Fruit fly (Drosophila melanogaster): Measurements from ENCODE around the gene pip.

pip gene

dm6 chr3L:19326029-19326428 is 11.4 kb downstream of the pip start (continued):
- TF ChIP-seq sima (GFP tag; optimal IDR thresholded peaks at IDR 0.05) (no peak), abd-A (tag; optimal IDR thresholded peaks at IDR 0.05) (no peak), lilli (GFP tag; optimal IDR thresholded peaks at IDR 0.05) (no peak), CG30403 (GFP tag; optimal IDR thresholded peaks at IDR 0.05) (no peak), CG34224 (GFP tag; IDR thresholded peaks at IDR 0.05; ENCODE audit: partially characterized antibody) (no peak), aop (GFP tag; IDR thresholded peaks at IDR 0.05) (no peak), CG3847 (GFP tag; IDR thresholded peaks at IDR 0.05) (no peak), wdn (GFP tag; IDR thresholded peaks at IDR 0.05) (no peak), HLH4C (GFP tag; IDR thresholded peaks at IDR 0.05; ENCODE audit: partially characterized antibody) (no peak), Hr51 (GFP tag; optimal IDR thresholded peaks at IDR 0.05) (peak in 1 of 2 experiments; percentile 12), Stat92E (GFP tag; optimal IDR thresholded peaks at IDR 0.05) (no peak), CG17361 (GFP tag; IDR thresholded peaks at IDR 0.05) (0 out of 3 replicates have a peak, but pooled peaks have one; percentile 20), ato (GFP tag; IDR thresholded peaks at IDR 0.05; ENCODE audit: partially characterized antibody) (no peak), unc-4 (GFP tag; IDR thresholded peaks at IDR 0.05; ENCODE audit: partially characterized antibody) (no peak), CG17328 (GFP tag; IDR thresholded peaks at IDR 0.05) (peak; percentile 66), CG16779 (GFP tag; IDR thresholded peaks at IDR 0.05) (no peak), CG30431 (GFP tag; optimal IDR thresholded peaks at IDR 0.05) (no peak), fu2 (GFP tag; optimal IDR thresholded peaks at IDR 0.05) (no peak), mam (GFP tag; optimal IDR thresholded peaks at IDR 0.05) (no peak), stc (GFP tag; IDR thresholded peaks at IDR 0.05) (no peak), ind (GFP tag; optimal IDR thresholded peaks at IDR 0.05) (peak; percentile 24), CG13296 (GFP tag; optimal IDR thresholded peaks at IDR 0.05) (no peak), CG7271 (tag; optimal IDR thresholded peaks at IDR 0.05) (no peak), Dbx (GFP tag; IDR thresholded peaks at IDR 0.05) (no peak), Xbp1 (GFP tag; optimal IDR thresholded peaks at IDR 0.05) (peak; percentile 2), dmrt11E (tag; optimal IDR thresholded peaks at IDR 0.05) (peak; percentile 18), fd96Cb (tag; optimal IDR thresholded peaks at IDR 0.05) (peak; percentile 6), pfk (GFP tag; optimal IDR thresholded peaks at IDR 0.05) (no peak), Ssrp (tag; optimal IDR thresholded peaks at IDR 0.05) (no peak), CG15269 (tag; optimal IDR thresholded peaks at IDR 0.05) (peak; percentile 39), CG5953 (GFP tag; IDR thresholded peaks at IDR 0.05) (0 out of 2 replicates have a peak, but pooled peaks have one; percentile 32), CG43689 (GFP tag; IDR thresholded peaks at IDR 0.05) (0 out of 2 replicates have a peak, but pooled peaks have one; percentile 21), zfh1 (GFP tag; IDR thresholded peaks at IDR 0.05) (peak; percentile 26; the same call in 1 of the 3 replicates), CG8944 (GFP tag; optimal IDR thresholded peaks at IDR 0.05) (no peak), psq (GFP tag; optimal IDR thresholded peaks at IDR 0.05) (no peak), grn (GFP tag; optimal IDR thresholded peaks at IDR 0.05) (no peak), CG10366 (GFP tag; IDR thresholded peaks at IDR 0.05) (peak; percentile 48), Ada2b (GFP tag; IDR thresholded peaks at IDR 0.05) (no peak), CG17829 (tag; optimal IDR thresholded peaks at IDR 0.05) (no peak), ash1 (GFP tag; optimal IDR thresholded peaks at IDR 0.05) (no peak), nmo (GFP tag; optimal IDR thresholded peaks at IDR 0.05) (peak; percentile 22), ap (GFP tag; IDR thresholded peaks at IDR 0.05) (no peak), CG4730 (GFP tag; IDR thresholded peaks at IDR 0.05) (no peak), gt (GFP tag; IDR thresholded peaks at IDR 0.05) (no peak), NC2α (GFP tag; optimal IDR thresholded peaks at IDR 0.05) (no peak), CG11723 (GFP tag; optimal IDR thresholded peaks at IDR 0.05) (no peak), CG11696 (GFP tag; IDR thresholded peaks at IDR 0.05) (no peak), unpg (GFP tag; optimal IDR thresholded peaks at IDR 0.05) (peak; percentile 42), CG15601 (tag; optimal IDR thresholded peaks at IDR 0.05) (no peak), CG3281 (GFP tag; optimal IDR thresholded peaks at IDR 0.05) (no peak), usp (GFP tag; optimal IDR thresholded peaks at IDR 0.05) (no peak)
